Worm (Caenorhabditis elegans) whole organism, L2 larva: ENCODE results near the gene semi-1.

Experiments used
- C34F6.9 ChIP-seq: fragments of 150-350 bp; optimal IDR thresholded peaks from 2 replicates; lab custom pipeline; 2014; ENCODE audit warnings: missing biosample characterization, missing genetic modification characterization
- F13H6.1 ChIP-seq: sonication (generic microtip); optimal IDR thresholded peaks from 2 replicates; lab custom pipeline; 2016; ENCODE audit warnings: missing genetic modification characterization, missing compliant biosample characterization
- R02D3.7 ChIP-seq: fragments of 150-350 bp; optimal IDR thresholded peaks from 2 replicates; lab custom pipeline; 2014; ENCODE audit warnings: missing biosample characterization, missing genetic modification characterization
- Y55F3AM.14 ChIP-seq: fragments of 200-800 bp; sonication (Bioruptor generic); optimal IDR thresholded peaks from 2 replicates; lab custom pipeline; 2018; ENCODE audit warnings: mild to moderate bottlenecking, missing genetic modification characterization, missing compliant biosample characterization
- ZK546.5 ChIP-seq: sonication (generic microtip); optimal IDR thresholded peaks from 2 replicates; lab custom pipeline; 2017; ENCODE audit warnings: missing biosample characterization, missing genetic modification characterization
- alr-1 ChIP-seq: fragments of 150-350 bp; optimal IDR thresholded peaks from 2 replicates; lab custom pipeline; 2014; ENCODE audit warnings: missing biosample characterization, missing genetic modification characterization
- aly-2 ChIP-seq: fragments of 150-350 bp; optimal IDR thresholded peaks from 2 replicates; lab custom pipeline; 2014; ENCODE audit warnings: missing biosample characterization, missing genetic modification characterization
- ama-1 ChIP-seq: fragments of 150-350 bp; optimal IDR thresholded peaks from 2 replicates; lab custom pipeline; 2018; ENCODE audit warnings: inconsistent platforms
- blmp-1 ChIP-seq: sonication (generic microtip); optimal IDR thresholded peaks from 2 replicates; lab custom pipeline; 2017; ENCODE audit warnings: missing genetic modification characterization, mild to moderate bottlenecking, missing compliant biosample characterization, antibody characterized with exemption, moderate library complexity; ENCODE audit not compliant: insufficient read depth
- ceh-16 ChIP-seq: fragments of 150-350 bp; optimal IDR thresholded peaks from 2 replicates; lab custom pipeline; 2014; ENCODE audit warnings: missing biosample characterization, missing genetic modification characterization
- ceh-82 ChIP-seq: fragments of 150-350 bp; optimal IDR thresholded peaks from 2 replicates; lab custom pipeline; 2014; ENCODE audit warnings: missing biosample characterization, missing genetic modification characterization
- crh-2 ChIP-seq: sonication (generic microtip); optimal IDR thresholded peaks from 2 replicates; lab custom pipeline; 2017; ENCODE audit warnings: missing biosample characterization, missing genetic modification characterization
- dmd-4 ChIP-seq: sonication (generic microtip); optimal IDR thresholded peaks from 2 replicates; lab custom pipeline; 2017; ENCODE audit warnings: missing biosample characterization, missing genetic modification characterization
- egl-27 ChIP-seq: sonication (generic microtip); optimal IDR thresholded peaks from 3 replicates; lab custom pipeline; 2017; ENCODE audit warnings: missing biosample characterization, missing genetic modification reagents, missing genetic modification characterization
- elt-1 ChIP-seq: fragments of 150-350 bp; optimal IDR thresholded peaks from 2 replicates; lab custom pipeline; 2014; ENCODE audit warnings: missing biosample characterization, missing genetic modification characterization
- elt-3 ChIP-seq: sonication (generic microtip); optimal IDR thresholded peaks from 2 replicates; lab custom pipeline; 2017; ENCODE audit warnings: missing biosample characterization, missing genetic modification characterization
- fos-1 ChIP-seq: fragments of 150-350 bp; optimal IDR thresholded peaks from 2 replicates; lab custom pipeline; 2014; ENCODE audit warnings: missing biosample characterization, missing genetic modification characterization
- lin-11 ChIP-seq: fragments of 150-350 bp; sonication (generic microtip); optimal IDR thresholded peaks from 2 replicates; lab custom pipeline; 2014; ENCODE audit warnings: missing biosample characterization, missing genetic modification characterization, inconsistent platforms, mixed read lengths
- lin-39 ChIP-seq: fragments of 150-350 bp; optimal IDR thresholded peaks from 2 replicates; lab custom pipeline; 2014; ENCODE audit warnings: missing biosample characterization, missing genetic modification reagents, missing genetic modification characterization
- lsy-2 ChIP-seq, 2 experiments: fragments of 150-350 bp in 1 of 2; sonication (generic microtip) in 1 of 2; optimal IDR thresholded peaks; 2 replicates each; lab custom pipeline; 2014 to 2017; ENCODE audit warnings: missing biosample characterization in 2 of 2, missing genetic modification characterization in 2 of 2
- mab-5 ChIP-seq: fragments of 150-350 bp; optimal IDR thresholded peaks from 2 replicates; lab custom pipeline; 2014; ENCODE audit warnings: missing biosample characterization, missing genetic modification characterization
- mbf-1 ChIP-seq: sonication (generic microtip); optimal IDR thresholded peaks from 2 replicates; lab custom pipeline; 2017; ENCODE audit warnings: missing biosample characterization, missing genetic modification characterization
- mdl-1 ChIP-seq, 2 experiments: fragments of 150-350 bp in 1 of 2; sonication (generic microtip) in 1 of 2; optimal IDR thresholded peaks; 2 replicates each; lab custom pipeline; 2017; ENCODE audit warnings: missing biosample characterization in 2 of 2, missing genetic modification characterization in 2 of 2
- nhr-11 ChIP-seq: fragments of 150-350 bp; optimal IDR thresholded peaks from 2 replicates; lab custom pipeline; 2014; ENCODE audit warnings: missing biosample characterization, missing genetic modification characterization
- nhr-12 ChIP-seq: fragments of 150-350 bp; optimal IDR thresholded peaks from 2 replicates; lab custom pipeline; 2014; ENCODE audit warnings: missing biosample characterization, missing genetic modification characterization
- nhr-129 ChIP-seq: fragments of 150-350 bp; optimal IDR thresholded peaks from 2 replicates; lab custom pipeline; 2014; ENCODE audit warnings: missing biosample characterization, missing genetic modification characterization
- nhr-21 ChIP-seq: fragments of 150-350 bp; optimal IDR thresholded peaks from 2 replicates; lab custom pipeline; 2014; ENCODE audit warnings: missing biosample characterization, missing genetic modification characterization
- nhr-23 ChIP-seq: fragments of 150-350 bp; optimal IDR thresholded peaks from 2 replicates; lab custom pipeline; 2014; ENCODE audit warnings: missing biosample characterization, missing genetic modification reagents, missing genetic modification characterization
- nhr-237 ChIP-seq: fragments of 150-350 bp; optimal IDR thresholded peaks from 2 replicates; lab custom pipeline; 2014; ENCODE audit warnings: missing biosample characterization, missing genetic modification characterization
- nhr-6 ChIP-seq: fragments of 150-350 bp; optimal IDR thresholded peaks from 2 replicates; lab custom pipeline; 2014; ENCODE audit warnings: missing biosample characterization, missing genetic modification characterization
- nhr-77 ChIP-seq: fragments of 150-350 bp; optimal IDR thresholded peaks from 2 replicates; lab custom pipeline; 2014; ENCODE audit warnings: missing biosample characterization, missing genetic modification characterization
- peb-1 ChIP-seq: fragments of 150-350 bp; optimal IDR thresholded peaks from 2 replicates; lab custom pipeline; 2014; ENCODE audit warnings: missing biosample characterization, missing genetic modification characterization
- sem-4 ChIP-seq: fragments of 150-350 bp; optimal IDR thresholded peaks from 2 replicates; lab custom pipeline; 2014; ENCODE audit warnings: missing biosample characterization, missing genetic modification reagents, missing genetic modification characterization
- skn-1 ChIP-seq: sonication (generic microtip); optimal IDR thresholded peaks from 2 replicates; lab custom pipeline; 2017; ENCODE audit warnings: missing biosample characterization, missing genetic modification characterization
- sma-3 ChIP-seq: sonication (generic microtip); optimal IDR thresholded peaks from 2 replicates; lab custom pipeline; 2016; ENCODE audit warnings: missing genetic modification reagents, missing genetic modification characterization, missing compliant biosample characterization
- sma-9 ChIP-seq, 2 experiments: fragments of 150-350 bp in 1 of 2; sonication (generic microtip) in 1 of 2; optimal IDR thresholded peaks; 2 replicates each; lab custom pipeline; 2014 to 2016; ENCODE audit warnings: missing genetic modification characterization in 2 of 2, mild to moderate bottlenecking in 1 of 2, missing biosample characterization in 1 of 2, missing compliant biosample characterization in 1 of 2, missing genetic modification reagents in 1 of 2, moderate library complexity in 1 of 2
- snpc-4 ChIP-seq: fragments of 150-350 bp; optimal IDR thresholded peaks from 2 replicates; lab custom pipeline; 2014; ENCODE audit warnings: missing biosample characterization, missing genetic modification characterization
- unc-39 ChIP-seq: fragments of 150-350 bp; optimal IDR thresholded peaks from 2 replicates; lab custom pipeline; 2014; ENCODE audit warnings: missing biosample characterization, missing genetic modification characterization
- unc-55 ChIP-seq: fragments of 150-350 bp; sonication (generic microtip); optimal IDR thresholded peaks from 3 replicates; lab custom pipeline; 2014; ENCODE audit warnings: missing biosample characterization, missing genetic modification reagents, missing genetic modification characterization
- zag-1 ChIP-seq: fragments of 150-350 bp; optimal IDR thresholded peaks from 2 replicates; lab custom pipeline; 2014; ENCODE audit warnings: missing biosample characterization, missing genetic modification characterization
- ztf-1 ChIP-seq: fragments of 200-800 bp; sonication (Bioruptor generic); conservative IDR thresholded peaks from 2 replicates; pipeline ENCODE4 v1.3.6; 2022; ENCODE audit warnings: missing genetic modification characterization, missing compliant biosample characterization
- ztf-11 ChIP-seq: sonication (generic microtip); optimal IDR thresholded peaks from 2 replicates; lab custom pipeline; 2017; ENCODE audit warnings: missing biosample characterization, missing genetic modification characterization
- ztf-4 ChIP-seq: fragments of 150-350 bp; optimal IDR thresholded peaks from 2 replicates; lab custom pipeline; 2014; ENCODE audit warnings: missing biosample characterization, missing genetic modification characterization

The semi-1 gene

ce11 chrV:13515115-13515514 is at the start of gene semi-1:
semi-1 (minus strand) TSS chrV:13515215.
- TF ChIP-seq aly-2 (tag; lab: Kevin White, UChicago) (no peak), F13H6.1 (tag; lab: Kevin White, UChicago) (no peak), mab-5 (tag; lab: Kevin White, UChicago) (no peak), ztf-11 (tag; lab: Kevin White, UChicago) (no peak), ama-1 (lab: Kevin White, UChicago) (no peak), Y55F3AM.14 (no peak), nhr-77 (tag; lab: Kevin White, UChicago) (no peak), lin-39 (tag; lab: Kevin White, UChicago) (no peak), C34F6.9 (tag; lab: Kevin White, UChicago) (no peak), nhr-11 (tag; lab: Kevin White, UChicago) (no peak), nhr-237 (tag; lab: Kevin White, UChicago) (no peak), zag-1 (tag; lab: Kevin White, UChicago) (no peak), alr-1 (tag; lab: Kevin White, UChicago) (no peak), egl-27 (tag; lab: Kevin White, UChicago) (no peak), sma-3 (GFP tag; lab: Kevin White, UChicago) (no peak), mdl-1 (tag; optimal IDR thresholded peaks at IDR 0.05; lab: Kevin White, UChicago) (no peak), ztf-1 (GFP tag; lab: Robert Waterston, UW) (no peak)

ce11 chrV:13563841-13564240 is 48.8 kb upstream of the semi-1 start, which contains the start of gene grl-17:
grl-17 (minus strand) TSS chrV:13563941.
- TF ChIP-seq sem-4 (no peak), mbf-1 (tag; lab: Kevin White, UChicago) (no peak), ceh-16 (no peak), lin-39 (tag; lab: Kevin White, UChicago) (no peak), ceh-82 (no peak), crh-2 (tag; lab: Kevin White, UChicago) (no peak)

ce11 chrV:13562748-13563147 is 47.7 kb upstream of the semi-1 start:
- no peak for TF ChIP-seq nhr-77 (tag; lab: Kevin White, UChicago)
- TF ChIP-seq egl-27 (tag; lab: Kevin White, UChicago) = no peak
- no peak for TF ChIP-seq ztf-11 (tag; lab: Kevin White, UChicago)
- TF ChIP-seq skn-1 (tag; lab: Kevin White, UChicago) = no peak
- TF ChIP-seq lin-11 = no peak

- TF ChIP-seq mdl-1 (tag; optimal IDR thresholded peaks at IDR 0.05; lab: Kevin White, UChicago) = no peak
- TF ChIP-seq crh-2 (tag; lab: Kevin White, UChicago) = no peak
These were observed 45.0 kb upstream of the semi-1 start, which contains the start of gene C56A3.8 for ce11 chrV:13559978-13560377. C56A3.8 (plus strand) TSS chrV:13560278.

ce11 chrV:13556746-13557145 is 41.7 kb upstream of the semi-1 start, which contains the start of gene cav-2:
cav-2 (plus strand) TSS chrV:13557104.
- TF ChIP-seq ztf-4 (tag; lab: Kevin White, UChicago) (no peak), nhr-237 (tag; lab: Kevin White, UChicago) (no peak), peb-1 (tag; lab: Kevin White, UChicago) (no peak), nhr-12 (tag; lab: Kevin White, UChicago) (no peak), elt-3 (tag; lab: Kevin White, UChicago) (no peak), R02D3.7 (tag; lab: Kevin White, UChicago) (no peak), lsy-2 (tag; optimal IDR thresholded peaks at IDR 0.05; lab: Kevin White, UChicago) (peak; percentile 58 to 83), lin-39 (tag; lab: Kevin White, UChicago) (no peak), mbf-1 (tag; lab: Kevin White, UChicago) (no peak), blmp-1 (tag; lab: Kevin White, UChicago) (no peak), nhr-6 (tag; lab: Kevin White, UChicago) (no peak), elt-1 (tag; lab: Kevin White, UChicago) (no peak), snpc-4 (tag; lab: Kevin White, UChicago) (peak; percentile 62), skn-1 (tag; lab: Kevin White, UChicago) (no peak), lin-11 (peak; percentile 34), nhr-23 (tag; lab: Kevin White, UChicago) (no peak), nhr-129 (tag; lab: Kevin White, UChicago) (peak; percentile 48), dmd-4 (tag; lab: Kevin White, UChicago) (no peak), Y55F3AM.14 (no peak), unc-39 (tag; lab: Kevin White, UChicago) (no peak), ceh-82 (no peak), F13H6.1 (tag; lab: Kevin White, UChicago) (peak; percentile 81), ztf-11 (tag; lab: Kevin White, UChicago) (no peak), unc-55 (GFP tag; lab: Kevin White, UChicago) (peak; percentile 92), alr-1 (tag; lab: Kevin White, UChicago) (no peak), sma-9 (GFP tag; optimal IDR thresholded peaks at IDR 0.05; lab: Kevin White, UChicago) (peak; percentile 85), sma-9 (tag; optimal IDR thresholded peaks at IDR 0.05; lab: Kevin White, UChicago) (no peak), mdl-1 (tag; optimal IDR thresholded peaks at IDR 0.05; lab: Kevin White, UChicago) (peak in 1 of 2 experiments; percentile 13), nhr-21 (tag; lab: Kevin White, UChicago) (peak; percentile 58), fos-1 (tag; lab: Kevin White, UChicago) (peak; percentile 87), ZK546.5 (no peak), ceh-16 (no peak), ztf-1 (GFP tag; lab: Robert Waterston, UW) (no peak), aly-2 (tag; lab: Kevin White, UChicago) (no peak)
